Fruit fly (Drosophila melanogaster): ENCODE data around the gene CG8852.

CG8852 gene

DNA sequence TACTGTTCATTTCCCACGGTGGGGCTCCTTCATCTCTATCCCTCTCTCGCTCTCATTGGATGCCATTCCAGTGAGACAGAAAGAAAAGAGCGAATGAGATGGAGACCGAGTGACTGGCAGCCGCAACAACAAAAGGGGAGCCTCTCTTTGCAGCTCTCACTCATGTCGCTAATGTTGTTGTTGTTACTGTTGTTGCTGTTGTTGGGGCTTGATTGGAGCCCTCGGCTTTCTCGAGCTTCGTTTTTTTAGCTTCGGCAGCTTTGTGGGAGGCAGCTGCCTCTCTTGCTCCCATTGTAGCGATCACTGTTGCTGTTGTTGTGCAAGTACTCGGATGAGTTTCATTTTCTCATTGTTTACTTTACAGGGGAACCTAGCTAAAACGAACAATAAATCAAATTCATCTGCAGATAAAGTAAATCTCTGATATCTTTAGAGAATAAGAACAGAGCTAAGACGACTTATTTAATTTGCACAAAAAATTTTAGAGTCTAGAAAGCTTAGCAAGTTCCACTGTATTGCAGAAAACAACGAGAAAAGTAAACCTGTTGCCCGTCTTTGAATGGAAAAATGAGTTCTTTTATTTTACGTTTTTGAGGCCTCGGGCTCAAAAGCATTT lies 9.4 kb downstream of the CG8852 start (continued):
- TF ChIP-seq CG14050 (GFP tag; IDR thresholded peaks at IDR 0.05) (peak; percentile 28; the same call in 1 of the 3 replicates), al (GFP tag; IDR thresholded peaks at IDR 0.05) (no peak), ftz-f1 (GFP tag; optimal IDR thresholded peaks at IDR 0.05) (no peak), bsh (GFP tag; optimal IDR thresholded peaks at IDR 0.05) (peak; percentile 72 to 74), Dip2 (GFP tag; IDR thresholded peaks at IDR 0.05) (no peak), Meics (GFP tag; optimal IDR thresholded peaks at IDR 0.05) (no peak), CG4820 (GFP tag; optimal IDR thresholded peaks at IDR 0.05) (peak; percentile 19), shn (GFP tag; optimal IDR thresholded peaks at IDR 0.05) (peak; percentile 27), slou (GFP tag; optimal IDR thresholded peaks at IDR 0.05) (no peak), Abd-B (GFP tag; optimal IDR thresholded peaks at IDR 0.05) (peak; percentile 32), ro (GFP tag; IDR thresholded peaks at IDR 0.05) (no peak), CG14710 (tag; optimal IDR thresholded peaks at IDR 0.05) (peak; percentile 29), wor (GFP tag; IDR thresholded peaks at IDR 0.05) (0 out of 2 replicates have a peak, but pooled peaks have one; percentile 26), CG42726 (GFP tag; IDR thresholded peaks at IDR 0.05; ENCODE audit: partially characterized antibody) (no peak), CG13424 (tag; optimal IDR thresholded peaks at IDR 0.05) (peak; percentile 63), Dll (GFP tag; IDR thresholded peaks at IDR 0.05; ENCODE audit: partially characterized antibody) (no peak), NC2α (GFP tag; optimal IDR thresholded peaks at IDR 0.05) (no peak), trem (tag; optimal IDR thresholded peaks at IDR 0.05) (peak; percentile 13), scrt (GFP tag; optimal IDR thresholded peaks at IDR 0.05) (no peak), CG8089 (GFP tag; optimal IDR thresholded peaks at IDR 0.05) (peak; percentile 2), CG2875 (GFP tag; optimal IDR thresholded peaks at IDR 0.05) (no peak), lmd (GFP tag; IDR thresholded peaks at IDR 0.05) (peak; percentile 66), Xbp1 (GFP tag; optimal IDR thresholded peaks at IDR 0.05) (peak; percentile 67), gro (GFP tag; optimal IDR thresholded peaks at IDR 0.05) (peak; percentile 28), CG6854 (GFP tag; optimal IDR thresholded peaks at IDR 0.05) (no peak), CG17359 (tag; optimal IDR thresholded peaks at IDR 0.05) (peak; percentile 64), CG9797 (GFP tag; optimal IDR thresholded peaks at IDR 0.05) (no peak), ci (GFP tag; IDR thresholded peaks at IDR 0.05) (peak; percentile 70; the same call in 2 of the 3 replicates), HLH54F (GFP tag; optimal IDR thresholded peaks at IDR 0.05) (peak; percentile 46), Camta (GFP tag; optimal IDR thresholded peaks at IDR 0.05) (peak; percentile 49), CG7745 (tag; optimal IDR thresholded peaks at IDR 0.05) (no peak), sob (GFP tag; IDR thresholded peaks at IDR 0.05) (peak; percentile 77), CG3163 (GFP tag; optimal IDR thresholded peaks at IDR 0.05) (no peak), her (GFP tag; optimal IDR thresholded peaks at IDR 0.05) (peak; percentile 35), Med (GFP tag) (peak; percentile 89), eyg (GFP tag; optimal IDR thresholded peaks at IDR 0.05) (peak; percentile 23), CG17328 (GFP tag; IDR thresholded peaks at IDR 0.05) (peak; percentile 65; the same call in 1 of the 2 replicates), CG13624 (GFP tag; optimal IDR thresholded peaks at IDR 0.05) (peak; percentile 33), CG18011 (GFP tag; optimal IDR thresholded peaks at IDR 0.05) (no peak), peb (GFP tag; IDR thresholded peaks at IDR 0.05) (peak; percentile 53; the same call in 1 of the 2 replicates), Ets65A (GFP tag) (peak; percentile 81), CG11456 (GFP tag; IDR thresholded peaks at IDR 0.05) (peak; percentile 11; the same call in 1 of the 3 replicates), CG17612 (GFP tag; IDR thresholded peaks at IDR 0.05) (no peak), CHES-1-like (GFP tag; optimal IDR thresholded peaks at IDR 0.05) (no peak), ewg (GFP tag; optimal IDR thresholded peaks at IDR 0.05) (peak; percentile 44), B-H1 (GFP tag; IDR thresholded peaks at IDR 0.05) (no peak; the same call in 2 of the 3 replicates), H15 (GFP tag; IDR thresholded peaks at IDR 0.05) (peak; percentile 49; the same call in 2 of the 3 replicates), p53 (GFP tag; optimal IDR thresholded peaks at IDR 0.05) (no peak), vvl (GFP tag; IDR thresholded peaks at IDR 0.05) (peak; percentile 79), maf-S (GFP tag; optimal IDR thresholded peaks at IDR 0.05) (no peak), CG6683 (GFP tag; optimal IDR thresholded peaks at IDR 0.05) (no peak)

All from whole organism, embryonic.